Fruit fly (Drosophila melanogaster): ENCODE data around the gene Adgf-C.

Gene Adgf-C

DNA sequence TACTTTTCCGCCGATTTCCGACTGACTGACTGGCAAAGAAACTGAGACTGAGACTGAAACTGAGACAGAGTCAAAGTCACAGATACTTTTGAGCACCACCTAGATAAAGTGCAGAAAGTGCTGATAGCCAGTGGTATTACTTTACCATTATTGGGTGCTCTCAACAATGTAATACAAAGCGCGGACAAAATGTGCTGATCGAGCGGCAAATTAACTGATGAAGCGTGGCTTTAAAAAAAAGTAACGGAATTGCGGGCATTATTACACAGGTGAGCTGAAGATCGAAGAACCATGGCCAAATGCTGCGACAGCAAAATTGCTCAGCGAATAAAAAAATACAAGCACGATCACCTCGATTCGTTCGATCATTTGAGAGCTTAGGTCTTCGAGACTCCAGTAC, 22.3 kb downstream of the Adgf-C start:
- TF ChIP-seq Ets21C (GFP tag; optimal IDR thresholded peaks at IDR 0.05): no peak
- no peak for TF ChIP-seq achi (GFP tag; optimal IDR thresholded peaks at IDR 0.05)
- no peak for TF ChIP-seq CG32006 (GFP tag; optimal IDR thresholded peaks at IDR 0.05)
- TF ChIP-seq Eip78C (GFP tag): no peak
- TF ChIP-seq CG8119 (GFP tag; IDR thresholded peaks at IDR 0.05): no peak
- no peak for TF ChIP-seq spab (GFP tag; optimal IDR thresholded peaks at IDR 0.05)
- TF ChIP-seq Gug (GFP tag; IDR thresholded peaks at IDR 0.05): no peak
- TF ChIP-seq pdm3 (GFP tag; optimal IDR thresholded peaks at IDR 0.05): no peak
- TF ChIP-seq CG10631 (GFP tag; optimal IDR thresholded peaks at IDR 0.05): no peak
- TF ChIP-seq Sox15 (GFP tag; optimal IDR thresholded peaks at IDR 0.05): no peak

DNA sequence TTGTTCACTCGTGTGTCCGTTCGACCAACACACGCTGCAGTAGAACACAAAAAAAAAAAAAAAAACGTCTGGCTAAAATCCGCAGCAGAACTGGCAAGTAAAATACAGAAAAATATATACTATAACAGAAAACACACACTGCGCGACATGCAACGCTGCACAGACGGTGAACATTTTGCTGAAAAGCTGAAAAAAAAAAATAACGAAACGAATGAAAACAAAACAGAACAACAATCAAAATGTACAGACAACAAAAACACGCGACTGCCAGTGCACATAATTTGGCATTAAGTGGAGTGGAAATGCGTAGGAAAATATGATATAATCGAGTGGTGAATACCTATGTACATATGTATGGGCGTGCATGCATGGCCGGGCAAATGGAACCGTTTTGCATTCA, 23.4 kb downstream of the Adgf-C start:
- TF ChIP-seq CG10631 (GFP tag; optimal IDR thresholded peaks at IDR 0.05) (no peak), eg (GFP tag; IDR thresholded peaks at IDR 0.05) (peak; percentile 29; the same call in 1 of the 3 replicates), CG8319 (GFP tag; optimal IDR thresholded peaks at IDR 0.05) (no peak), OdsH (GFP tag; optimal IDR thresholded peaks at IDR 0.05) (no peak), Met (GFP tag; optimal IDR thresholded peaks at IDR 0.05) (no peak), Sox15 (GFP tag; optimal IDR thresholded peaks at IDR 0.05) (no peak), ss (GFP tag; optimal IDR thresholded peaks at IDR 0.05) (peak in 1 of 2 experiments; percentile 3), dsx (GFP tag; optimal IDR thresholded peaks at IDR 0.05; ENCODE audit: poor library complexity, severe bottlenecking) (no peak), CG34406 (GFP tag; optimal IDR thresholded peaks at IDR 0.05) (no peak), CG6276 (GFP tag; optimal IDR thresholded peaks at IDR 0.05) (no peak), topi (GFP tag; optimal IDR thresholded peaks at IDR 0.05) (no peak), CG6163 (GFP tag; IDR thresholded peaks at IDR 0.05) (0 out of 3 replicates have a peak, but pooled peaks have one; percentile 22), fd85E (GFP tag; optimal IDR thresholded peaks at IDR 0.05) (no peak), Hr39 (GFP tag; optimal IDR thresholded peaks at IDR 0.05) (no peak)

DNA sequence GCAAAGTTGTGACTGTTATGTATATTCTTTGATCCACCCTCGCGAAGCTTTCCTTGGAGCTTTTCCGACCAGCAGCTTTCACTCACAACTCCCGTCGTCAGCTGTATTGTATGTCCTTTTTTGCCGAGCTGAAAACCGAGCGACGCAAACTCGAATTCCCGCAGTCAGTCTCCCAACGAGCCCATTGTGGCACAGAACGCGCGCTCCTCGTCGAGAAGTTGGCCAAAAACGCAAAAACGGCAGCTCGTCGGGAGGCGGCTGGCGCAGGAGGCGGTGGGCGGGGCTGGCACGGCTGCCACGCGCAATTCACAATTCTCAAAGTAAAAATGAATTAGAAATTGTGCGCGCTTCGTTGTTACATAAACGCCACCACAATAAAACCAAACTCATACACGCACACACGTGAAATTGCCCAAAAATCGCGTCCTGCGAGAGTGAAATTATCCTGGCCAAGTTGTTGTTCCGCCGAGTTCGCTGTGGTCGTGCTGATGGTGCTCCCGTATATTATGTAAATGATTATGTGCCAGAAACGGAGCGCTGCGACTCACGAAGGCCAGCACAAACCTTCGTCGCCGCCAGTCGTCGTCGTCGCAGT, 28.8 kb downstream of the Adgf-C start:
- TF ChIP-seq svp (GFP tag) (peak; percentile 35), net (GFP tag; optimal IDR thresholded peaks at IDR 0.05) (no peak)

DNA sequence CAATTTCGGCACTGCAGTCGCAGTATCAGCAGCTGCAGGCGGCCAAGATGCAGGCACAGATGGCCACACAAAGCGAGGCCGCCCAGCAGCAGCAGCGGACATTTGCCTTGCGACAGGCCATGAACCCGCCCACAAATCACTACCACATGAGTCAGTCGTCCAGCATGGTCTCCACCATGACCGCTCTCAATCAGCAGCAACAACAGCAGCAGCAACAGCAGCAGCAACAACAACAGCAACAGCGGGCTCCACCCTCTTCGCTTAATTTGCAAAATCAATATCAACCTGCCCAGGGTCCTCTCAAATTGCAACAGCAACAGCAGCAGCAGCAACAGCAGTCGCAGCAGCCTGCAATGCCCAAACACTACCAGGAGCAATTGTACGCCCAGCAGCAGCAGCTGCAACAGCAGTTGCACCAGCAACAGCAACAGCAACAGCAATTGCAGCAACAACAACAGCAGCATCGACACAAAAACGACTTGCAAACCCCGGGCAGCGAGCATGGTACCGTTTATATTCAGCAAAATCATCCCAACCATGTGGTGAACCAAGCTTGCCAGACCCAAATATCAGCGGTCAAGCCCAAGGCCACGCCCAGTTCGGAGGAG, 39.6 kb downstream of the Adgf-C start:
- no peak for TF ChIP-seq Sox15 (GFP tag; optimal IDR thresholded peaks at IDR 0.05)
- no peak for TF ChIP-seq Hr39 (GFP tag; optimal IDR thresholded peaks at IDR 0.05)
- no peak for TF ChIP-seq CG34406 (GFP tag; optimal IDR thresholded peaks at IDR 0.05)
- TF ChIP-seq Eip93F (GFP tag; optimal IDR thresholded peaks at IDR 0.05): no peak
- no peak for TF ChIP-seq Met (GFP tag; optimal IDR thresholded peaks at IDR 0.05)
